Worm (Caenorhabditis elegans): ENCODE measurements around the gene F08G2.5.

F08G2.5 gene

DNA sequence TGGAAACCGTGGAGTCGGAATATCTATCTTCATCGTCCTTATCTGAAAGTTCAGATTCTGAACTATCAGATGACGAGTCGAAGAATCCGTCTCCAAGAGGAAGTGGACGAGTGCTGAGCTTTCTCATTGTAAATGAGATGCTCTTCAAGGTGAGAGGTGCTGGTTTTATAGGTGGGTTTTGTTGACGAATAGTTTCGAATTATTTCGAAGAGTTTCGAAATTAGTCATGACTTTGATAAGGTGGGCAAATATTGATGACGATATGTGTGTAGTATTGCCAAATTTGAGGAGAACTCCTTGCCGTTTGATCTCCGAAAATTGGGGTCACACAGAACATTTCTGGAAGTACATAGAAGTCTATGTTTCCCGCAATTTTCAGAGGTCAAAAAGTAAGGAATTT, at the start of gene F08G2.5:
TSS of gene F08G2.5 (minus strand) at position 127 of the 400 bp plus-strand sequence.
- no peak for TF ChIP-seq unc-55 (GFP tag; optimal IDR thresholded peaks at IDR 0.05)
- TF ChIP-seq nhr-23 (tag; optimal IDR thresholded peaks at IDR 0.05), result no peak
- no peak for TF ChIP-seq nhr-237 (tag; optimal IDR thresholded peaks at IDR 0.05)
- no peak for TF ChIP-seq elt-1 (tag; optimal IDR thresholded peaks at IDR 0.05)
- TF ChIP-seq C34F6.9 (tag; optimal IDR thresholded peaks at IDR 0.05), result peak; percentile 1
- no peak for TF ChIP-seq sma-3 (GFP tag; optimal IDR thresholded peaks at IDR 0.05)
- TF ChIP-seq gmeb-1 (tag; optimal IDR thresholded peaks at IDR 0.05), result peak; percentile 4
- TF ChIP-seq ceh-82 (tag; optimal IDR thresholded peaks at IDR 0.05), result no peak
- TF ChIP-seq peb-1 (tag; optimal IDR thresholded peaks at IDR 0.05), result no peak
- no peak for TF ChIP-seq lin-13 (GFP tag; optimal IDR thresholded peaks at IDR 0.05)
- peak; percentile 58 for TF ChIP-seq fos-1 (tag; optimal IDR thresholded peaks at IDR 0.05)
- no peak for TF ChIP-seq lsy-2 (tag; optimal IDR thresholded peaks at IDR 0.05)
- no peak for TF ChIP-seq sem-4 (tag; optimal IDR thresholded peaks at IDR 0.05)
- no peak for TF ChIP-seq ama-1 (optimal IDR thresholded peaks at IDR 0.05)

DNA sequence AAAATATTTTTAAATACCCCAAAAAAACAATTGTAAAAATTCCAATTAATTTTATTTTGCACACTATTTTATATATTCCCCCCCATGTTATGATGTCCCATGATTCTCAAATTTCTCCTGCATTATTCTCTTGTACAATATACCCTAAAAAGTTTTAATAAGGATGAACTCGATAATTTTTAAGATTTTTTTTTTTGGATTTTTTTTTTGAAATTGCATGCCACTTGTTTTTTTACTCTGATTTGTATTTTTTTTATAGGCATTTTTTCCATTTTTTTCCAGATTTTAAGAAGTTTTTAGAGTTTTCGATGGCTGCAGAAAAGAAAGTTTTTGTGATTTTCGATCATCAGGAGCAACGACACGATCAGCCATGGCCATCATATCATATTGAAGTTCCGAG, 49.0 kb upstream of the F08G2.5 start, which contains the start of gene hda-10:
TSS of gene hda-10 (plus strand) at position 301 of the 400 bp plus-strand sequence.
- TF ChIP-seq nhr-10 (tag; optimal IDR thresholded peaks at IDR 0.05) (no peak), nhr-23 (tag; optimal IDR thresholded peaks at IDR 0.05) (no peak), crh-2 (tag; optimal IDR thresholded peaks at IDR 0.05) (no peak)

DNA sequence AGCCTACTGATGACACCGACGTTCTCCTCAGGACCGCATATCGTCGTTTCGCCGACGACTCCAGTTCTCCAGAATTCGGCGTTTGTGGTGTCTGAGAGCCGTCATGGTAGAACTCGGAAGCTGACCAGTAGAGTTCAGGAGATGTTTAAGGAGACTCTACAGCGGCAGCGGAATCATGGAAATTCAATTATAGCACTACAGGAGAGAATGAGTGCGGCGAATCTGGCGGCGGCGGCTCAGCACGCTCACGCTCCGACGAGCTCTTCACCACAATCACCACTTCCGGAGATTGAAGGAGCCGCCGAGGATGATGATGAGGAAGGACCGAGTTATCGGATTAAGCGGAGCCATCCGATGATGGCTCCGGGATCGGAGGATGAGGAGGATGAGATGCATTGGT, 46.2 kb upstream of the F08G2.5 start:
- no peak for TF ChIP-seq lin-39 (tag; optimal IDR thresholded peaks at IDR 0.05)
- no peak for TF ChIP-seq mbf-1 (tag; optimal IDR thresholded peaks at IDR 0.05)
- TF ChIP-seq sma-3 (GFP tag; optimal IDR thresholded peaks at IDR 0.05), result no peak

DNA sequence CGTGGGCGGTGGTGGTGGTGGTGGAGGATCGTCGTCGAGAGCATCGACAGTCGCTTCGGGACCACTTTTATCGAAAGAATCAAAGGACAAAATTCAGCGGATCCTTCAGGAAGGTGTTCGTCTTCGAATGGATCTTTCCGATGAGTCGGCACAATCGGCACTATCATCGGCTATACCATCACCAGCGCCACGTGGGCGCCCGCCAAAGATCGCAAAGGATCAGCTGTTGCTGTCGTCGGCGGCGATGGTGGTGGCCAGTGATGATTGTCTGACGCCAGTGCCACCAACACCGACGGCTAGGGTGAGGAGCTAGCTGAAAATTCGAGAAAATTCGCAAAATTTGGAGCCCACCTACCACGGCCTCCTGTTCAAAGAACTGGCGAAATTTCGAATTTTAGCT, 44.6 kb upstream of the F08G2.5 start:
- TF ChIP-seq egl-27 (tag; optimal IDR thresholded peaks at IDR 0.05) (no peak), nhr-77 (tag; optimal IDR thresholded peaks at IDR 0.05) (no peak), lin-39 (tag; optimal IDR thresholded peaks at IDR 0.05) (no peak), dmd-4 (tag; optimal IDR thresholded peaks at IDR 0.05) (no peak), nhr-129 (tag; optimal IDR thresholded peaks at IDR 0.05) (no peak), gmeb-1 (tag; optimal IDR thresholded peaks at IDR 0.05) (no peak), sem-4 (tag; optimal IDR thresholded peaks at IDR 0.05) (no peak), blmp-1 (tag; optimal IDR thresholded peaks at IDR 0.05; ENCODE audit: insufficient read depth) (no peak), fos-1 (tag; optimal IDR thresholded peaks at IDR 0.05) (no peak), mdl-1 (tag; optimal IDR thresholded peaks at IDR 0.05) (no peak), ztf-1 (GFP tag; conservative IDR thresholded peaks at IDR 0.05) (no peak), elt-3 (tag; optimal IDR thresholded peaks at IDR 0.05) (no peak), ZK546.5 (tag; optimal IDR thresholded peaks at IDR 0.05) (no peak), sma-9 (GFP tag; optimal IDR thresholded peaks at IDR 0.05) (no peak), sma-9 (tag; optimal IDR thresholded peaks at IDR 0.05) (no peak), unc-39 (tag; optimal IDR thresholded peaks at IDR 0.05) (no peak), nhr-6 (tag; optimal IDR thresholded peaks at IDR 0.05) (no peak), nhr-25 (tag; optimal IDR thresholded peaks at IDR 0.05) (no peak)

DNA sequence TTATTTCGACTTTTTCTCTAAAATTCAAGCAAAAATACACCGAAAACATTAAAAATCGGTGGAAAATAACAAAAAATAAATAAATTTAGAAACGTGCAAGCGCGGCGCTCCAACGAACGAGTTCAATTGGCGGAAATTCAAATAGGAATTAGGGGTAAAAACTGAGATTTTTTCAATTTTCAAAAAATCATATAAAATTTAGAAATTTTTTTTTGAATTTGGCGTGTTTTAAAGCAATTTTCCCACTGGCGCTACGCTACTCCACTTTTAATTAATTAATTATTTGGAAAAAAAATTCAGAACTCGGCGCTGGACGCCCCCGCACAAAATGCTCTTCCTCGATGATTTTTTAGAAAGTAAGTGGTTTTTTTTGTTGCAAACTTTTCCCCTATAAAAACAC, 42.3 kb upstream of the F08G2.5 start, which contains the start of gene ing-3:
TSS of gene ing-3 (plus strand) at position 301 of the 400 bp plus-strand sequence.
- no peak for TF ChIP-seq mab-5 (tag; optimal IDR thresholded peaks at IDR 0.05)
- TF ChIP-seq sma-9 (GFP tag; optimal IDR thresholded peaks at IDR 0.05), result no peak
- TF ChIP-seq sma-9 (tag; optimal IDR thresholded peaks at IDR 0.05), result no peak
- no peak for TF ChIP-seq ztf-4 (tag; optimal IDR thresholded peaks at IDR 0.05)
- TF ChIP-seq ceh-16 (tag; optimal IDR thresholded peaks at IDR 0.05), result no peak
- TF ChIP-seq elt-1 (tag; optimal IDR thresholded peaks at IDR 0.05), result no peak
- no peak for TF ChIP-seq ceh-82 (tag; optimal IDR thresholded peaks at IDR 0.05)

Measured in whole organism, L2 larva.